Fruit fly (Drosophila melanogaster) whole organism, embryonic: ENCODE measurements around the gene CG11342.

Experiments used
- CG12769 ChIP-seq: fragments of 200-800 bp; sonication (Bioruptor generic); optimal IDR thresholded peaks from 2 replicates; lab custom pipeline; 2019; ENCODE audit warnings: missing biosample characterization, mild to moderate bottlenecking, missing genetic modification characterization, moderate library complexity
- CG32772 ChIP-seq: fragments of 200-800 bp; sonication (Bioruptor generic); IDR thresholded peaks from 2 replicates; pipeline ENCODE4 v1.3.6; 2022; ENCODE audit warnings: missing biosample characterization, missing genetic modification characterization
- Hmr ChIP-seq: fragments of 200-800 bp; sonication (Bioruptor generic); optimal IDR thresholded peaks from 3 replicates; lab custom pipeline; 2017; ENCODE audit warnings: mild to moderate bottlenecking, missing biosample characterization, missing genetic modification reagents, missing genetic modification characterization
- NK7.1 ChIP-seq: fragments of 200-800 bp; sonication (Bioruptor generic); optimal IDR thresholded peaks from 3 replicates; lab custom pipeline; 2016; ENCODE audit warnings: missing biosample characterization, missing genetic modification characterization
- Oli ChIP-seq: fragments of 200-800 bp; sonication (Bioruptor generic); optimal IDR thresholded peaks from 2 replicates; lab custom pipeline; 2018; ENCODE audit warnings: missing biosample characterization, mild to moderate bottlenecking, missing genetic modification characterization, moderate library complexity
- Sox102F ChIP-seq: fragments of 200-800 bp; sonication (Bioruptor generic); optimal IDR thresholded peaks from 2 replicates; lab custom pipeline; 2018; ENCODE audit warnings: missing biosample characterization, mild to moderate bottlenecking, missing genetic modification characterization, moderate library complexity
- hbn ChIP-seq: fragments of 200-800 bp; sonication (Bioruptor generic); IDR thresholded peaks from 2 replicates; pipeline ENCODE4 v1.3.6; 2022; ENCODE audit warnings: missing biosample characterization, missing genetic modification characterization; ENCODE audit not compliant: partially characterized antibody

DNA sequence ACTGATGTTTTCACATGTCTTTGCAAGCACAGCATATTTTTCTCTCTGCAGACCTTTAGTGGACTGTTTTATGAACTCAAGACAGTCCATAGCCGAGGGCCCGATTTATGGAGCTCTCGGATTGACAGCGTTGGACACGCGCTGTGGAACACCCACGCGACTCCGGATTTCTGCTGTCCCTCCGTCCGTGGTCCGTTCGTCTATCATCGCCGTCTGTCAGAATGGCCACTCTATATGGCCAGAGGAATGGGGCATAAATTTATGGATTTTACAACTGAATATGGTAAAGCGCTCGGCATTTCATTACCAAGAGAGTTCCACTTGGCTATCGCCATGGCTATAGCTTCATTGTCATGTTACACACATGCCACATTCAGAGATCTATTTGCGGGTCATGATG lies 39.2 kb downstream of the CG11342 start:
- no peak for TF ChIP-seq Oli (tag; lab: Kevin White, UChicago)
- no peak for TF ChIP-seq Hmr
- no peak for TF ChIP-seq CG32772
- TF ChIP-seq NK7.1: no peak
- TF ChIP-seq hbn: no peak
- peak; percentile 27 for TF ChIP-seq CG12769 (tag; lab: Kevin White, UChicago)
- TF ChIP-seq Sox102F: no peak
